Worm (Caenorhabditis elegans) whole organism, young adult: ENCODE results near the gene srh-236.
A peak's percentile ranks its signal among the peaks of the same experiment; 100 is the strongest.
"Not testable (repeated sequence)": the region's sequence is repeated elsewhere in the genome, so short reads cannot be mapped to it uniquely, and the experiment has no call there.

Source experiments
- B0019.2 ChIP-seq: fragments of 200-800 bp; sonication (Bioruptor generic); conservative IDR thresholded peaks from 2 replicates; pipeline ENCODE4 v1.3.6; 2022; ENCODE audit warnings: missing genetic modification reagents, missing genetic modification characterization, missing compliant biosample characterization
- B0035.1 ChIP-seq: sonication (generic microtip); optimal IDR thresholded peaks from 2 replicates; lab custom pipeline; 2016; ENCODE audit warnings: missing genetic modification characterization, mild to moderate bottlenecking, missing compliant biosample characterization, missing genotype, missing genetic modification reagents
- C17E4.6 ChIP-seq: fragments of 200-800 bp; sonication (Bioruptor generic); IDR thresholded peaks from 2 replicates; pipeline ENCODE4 v1.3.6; 2022; ENCODE audit warnings: missing genetic modification reagents, missing genetic modification characterization, missing compliant biosample characterization
- F10E7.11 ChIP-seq: sonication (generic microtip); optimal IDR thresholded peaks from 2 replicates; lab custom pipeline; 2017; ENCODE audit warnings: mild to moderate bottlenecking, missing genetic modification characterization, moderate library complexity, missing compliant biosample characterization
- F23B12.7 ChIP-seq: sonication (generic microtip); optimal IDR thresholded peaks from 2 replicates; lab custom pipeline; 2017; ENCODE audit warnings: missing genetic modification characterization, mild to moderate bottlenecking, missing compliant biosample characterization, antibody characterized with exemption, moderate library complexity; ENCODE audit not compliant: insufficient read depth
- F52B5.7 ChIP-seq: sonication (generic microtip); optimal IDR thresholded peaks from 2 replicates; lab custom pipeline; 2016; ENCODE audit warnings: mild to moderate bottlenecking, missing genetic modification characterization, missing compliant biosample characterization
- F55B11.4 ChIP-seq: sonication (generic microtip); optimal IDR thresholded peaks from 2 replicates; lab custom pipeline; 2016; ENCODE audit warnings: missing compliant biosample characterization, missing genetic modification characterization, borderline replicate concordance; ENCODE audit not compliant: insufficient read depth
- K11D2.4 ChIP-seq: fragments of 200-800 bp; sonication (Bioruptor generic); IDR thresholded peaks from 2 replicates; pipeline ENCODE4 v1.3.6; 2022; ENCODE audit warnings: missing genetic modification reagents, missing genetic modification characterization, missing compliant biosample characterization
- Y53G8AR.9 ChIP-seq: fragments of 200-800 bp; sonication (Bioruptor generic); conservative IDR thresholded peaks from 2 replicates; pipeline ENCODE4 v1.3.6; 2022; ENCODE audit warnings: missing genetic modification reagents, missing genetic modification characterization, missing compliant biosample characterization
- Y79H2A.3 ChIP-seq: fragments of 200-800 bp; sonication (Bioruptor generic); conservative IDR thresholded peaks from 2 replicates; pipeline ENCODE4 v1.3.6; 2022; ENCODE audit warnings: missing genetic modification reagents, missing genetic modification characterization, missing compliant biosample characterization
- akir-1 ChIP-seq: fragments of 200-800 bp; sonication (Bioruptor generic); optimal IDR thresholded peaks from 2 replicates; lab custom pipeline; 2018; ENCODE audit warnings: mild to moderate bottlenecking, missing genetic modification characterization, moderate library complexity, missing compliant biosample characterization
- aptf-2 ChIP-seq: fragments of 200-800 bp; sonication (Bioruptor generic); conservative IDR thresholded peaks from 2 replicates; pipeline ENCODE4 v1.3.6; 2022; ENCODE audit warnings: missing genetic modification reagents, missing genetic modification characterization, missing compliant biosample characterization
- attf-5 ChIP-seq: fragments of 200-800 bp; sonication (Bioruptor generic); optimal IDR thresholded peaks from 2 replicates; lab custom pipeline; 2018; ENCODE audit warnings: mild to moderate bottlenecking, missing genetic modification characterization, missing compliant biosample characterization
- bed-1 ChIP-seq: fragments of 200-800 bp; sonication (Bioruptor generic); IDR thresholded peaks from 2 replicates; pipeline ENCODE4 v1.3.6; 2022; ENCODE audit warnings: missing genetic modification reagents, missing genetic modification characterization, missing compliant biosample characterization
- bed-2 ChIP-seq: fragments of 200-800 bp; sonication (Bioruptor generic); IDR thresholded peaks from 2 replicates; pipeline ENCODE4 v1.3.6; 2022; ENCODE audit warnings: missing genetic modification reagents, missing genetic modification characterization, missing compliant biosample characterization
- cebp-1 ChIP-seq, 2 experiments: fragments of 200-800 bp in 1 of 2; sonication (Bioruptor generic) in 1 of 2; sonication (generic microtip) in 1 of 2; IDR thresholded peaks in 1 of 2; optimal IDR thresholded peaks in 1 of 2; 2 replicates each; pipeline versions ENCODE4 v1.3.6 to Lab custom; 2017 to 2022; ENCODE audit warnings: missing compliant biosample characterization in 2 of 2, missing genetic modification characterization in 2 of 2, mild to moderate bottlenecking in 1 of 2, missing genetic modification reagents in 1 of 2, moderate library complexity in 1 of 2
- ceh-91 ChIP-seq: fragments of 200-800 bp; sonication (Bioruptor generic); IDR thresholded peaks from 2 replicates; pipeline ENCODE4 v1.3.6; 2022; ENCODE audit warnings: missing genetic modification reagents, missing genetic modification characterization, missing compliant biosample characterization
- dpl-1 ChIP-seq: fragments of 150-350 bp; optimal IDR thresholded peaks from 2 replicates; lab custom pipeline; 2014; ENCODE audit warnings: missing biosample characterization, missing genetic modification reagents, missing genetic modification characterization
- efl-1 ChIP-seq: fragments of 150-350 bp; optimal IDR thresholded peaks from 2 replicates; lab custom pipeline; 2014; ENCODE audit warnings: missing biosample characterization, missing genetic modification reagents, missing genetic modification characterization
- egrh-3 ChIP-seq: fragments of 200-800 bp; sonication (Bioruptor generic); IDR thresholded peaks from 2 replicates; pipeline ENCODE4 v1.3.6; 2022; ENCODE audit warnings: missing genetic modification reagents, missing genetic modification characterization, missing compliant biosample characterization
- hlh-12 ChIP-seq: sonication (generic microtip); optimal IDR thresholded peaks from 2 replicates; lab custom pipeline; 2016; ENCODE audit warnings: missing genetic modification characterization, missing compliant biosample characterization
- hmg-1.2 ChIP-seq: fragments of 200-800 bp; sonication (Bioruptor generic); IDR thresholded peaks from 2 replicates; pipeline ENCODE4 v1.3.6; 2022; ENCODE audit warnings: missing genetic modification reagents, missing genetic modification characterization, missing compliant biosample characterization
- lin-35 ChIP-seq, 3 experiments: fragments of 150-350 bp in 2 of 3; sonication (generic microtip) in 1 of 3; optimal IDR thresholded peaks; 2 replicates each; lab custom pipeline; 2014 to 2018; ENCODE audit warnings: missing biosample characterization in 3 of 3, missing genetic modification characterization in 3 of 3, missing genetic modification reagents in 3 of 3
- lin-54 ChIP-seq: fragments of 200-800 bp; sonication (Bioruptor generic); optimal IDR thresholded peaks from 2 replicates; lab custom pipeline; 2018; ENCODE audit warnings: mild to moderate bottlenecking, missing genetic modification characterization, missing compliant biosample characterization
- lsl-1 ChIP-seq: fragments of 200-800 bp; sonication (Bioruptor generic); optimal IDR thresholded peaks from 2 replicates; lab custom pipeline; 2018; ENCODE audit warnings: mild to moderate bottlenecking, missing genetic modification characterization, moderate library complexity, missing compliant biosample characterization
- madf-3 ChIP-seq: fragments of 200-800 bp; sonication (Bioruptor generic); IDR thresholded peaks from 2 replicates; pipeline ENCODE4 v1.3.6; 2022; ENCODE audit warnings: missing genetic modification reagents, missing genetic modification characterization, missing compliant biosample characterization
- madf-6 ChIP-seq: fragments of 200-800 bp; sonication (Bioruptor generic); IDR thresholded peaks from 2 replicates; pipeline ENCODE4 v1.3.6; 2022; ENCODE audit warnings: missing genetic modification reagents, missing genetic modification characterization, missing compliant biosample characterization
- mel-28 ChIP-seq: sonication (generic microtip); optimal IDR thresholded peaks from 2 replicates; lab custom pipeline; 2016; ENCODE audit warnings: borderline replicate concordance, mild to moderate bottlenecking, missing genetic modification characterization, missing compliant biosample characterization
- nhr-179 ChIP-seq: sonication (generic microtip); optimal IDR thresholded peaks from 2 replicates; lab custom pipeline; 2016; ENCODE audit warnings: mild to moderate bottlenecking, missing genetic modification characterization, missing compliant biosample characterization
- nhr-80 ChIP-seq: sonication (generic microtip); optimal IDR thresholded peaks from 2 replicates; lab custom pipeline; 2016; ENCODE audit warnings: missing genetic modification characterization, missing compliant biosample characterization
- rcor-1 ChIP-seq: fragments of 200-800 bp; sonication (Bioruptor generic); IDR thresholded peaks from 2 replicates; pipeline ENCODE4 v1.3.6; 2022; ENCODE audit warnings: missing genetic modification reagents, missing genetic modification characterization, missing compliant biosample characterization
- repo-1 ChIP-seq: sonication (generic microtip); optimal IDR thresholded peaks from 2 replicates; lab custom pipeline; 2017; ENCODE audit warnings: mild to moderate bottlenecking, missing genetic modification characterization, missing compliant biosample characterization
- snpc-4 ChIP-seq, 5 experiments: fragments of 150-350 bp in 1 of 5; sonication (generic microtip) in 4 of 5; optimal IDR thresholded peaks; 2 replicates each; lab custom pipeline; 2014 to 2018; ENCODE audit warnings: missing genetic modification characterization in 5 of 5, missing biosample characterization in 3 of 5, antibody characterized with exemption in 2 of 5, mild to moderate bottlenecking in 2 of 5, missing compliant biosample characterization in 2 of 5, missing genotype in 2 of 5, moderate library complexity in 2 of 5, missing genetic modification reagents in 1 of 5
- xnd-1 ChIP-seq: sonication (generic microtip); optimal IDR thresholded peaks from 2 replicates; lab custom pipeline; 2016; ENCODE audit warnings: missing genotype, missing genetic modification reagents, missing genetic modification characterization, missing compliant biosample characterization
- zfh-2 ChIP-seq: fragments of 200-800 bp; sonication (Bioruptor generic); conservative IDR thresholded peaks from 2 replicates; pipeline ENCODE4 v1.3.6; 2022; ENCODE audit warnings: missing genetic modification reagents, missing genetic modification characterization, missing compliant biosample characterization
- ztf-18 ChIP-seq: sonication (generic microtip); optimal IDR thresholded peaks from 2 replicates; lab custom pipeline; 2016; ENCODE audit warnings: missing genotype, mild to moderate bottlenecking, missing genetic modification characterization, missing compliant biosample characterization
- ztf-22 ChIP-seq: fragments of 200-800 bp; sonication (Bioruptor generic); optimal IDR thresholded peaks from 2 replicates; lab custom pipeline; 2018; ENCODE audit warnings: mild to moderate bottlenecking, missing genetic modification characterization, moderate library complexity, missing compliant biosample characterization

Gene srh-236

ce11 chrV:17258244-17258643 is 46.4 kb upstream of the srh-236 start:
- TF ChIP-seq B0035.1 (no peak), Y79H2A.3 (GFP tag; lab: Robert Waterston, UW) (no peak), nhr-80 (tag; lab: Kevin White, UChicago) (peak; percentile 8), madf-3 (GFP tag; lab: Robert Waterston, UW) (no peak), madf-6 (GFP tag; lab: Robert Waterston, UW) (no peak), zfh-2 (GFP tag; lab: Robert Waterston, UW) (no peak), ceh-91 (no peak)

- TF ChIP-seq nhr-179 (tag; lab: Kevin White, UChicago) = no peak
- no peak for TF ChIP-seq snpc-4 (GFP tag; optimal IDR thresholded peaks at IDR 0.05; lab: Kevin White, UChicago)
- TF ChIP-seq snpc-4 (tag; optimal IDR thresholded peaks at IDR 0.05; lab: Kevin White, UChicago) = peak in 2 of 4 experiments; percentile 63 to 66
- peak; percentile 72 for TF ChIP-seq zfh-2 (GFP tag; lab: Robert Waterston, UW)
- no peak for TF ChIP-seq F10E7.11 (tag; lab: Kevin White, UChicago)
These were observed 45.8 kb upstream of the srh-236 start for ce11 chrV:17257637-17258036.

ce11 chrV:17255454-17255853 is 43.6 kb upstream of the srh-236 start, which contains the start of gene srh-115:
srh-115 (plus strand) TSS chrV:17255754.
- TF ChIP-seq ztf-18 (no peak), B0019.2 (GFP tag; lab: Robert Waterston, UW) (no peak), dpl-1 (no peak), ztf-22 (no peak), lin-54 (GFP tag; lab: Kevin White, UChicago) (no peak), F55B11.4 (tag; lab: Kevin White, UChicago) (no peak), F23B12.7 (no peak), lin-35 (GFP tag; optimal IDR thresholded peaks at IDR 0.05; lab: Kevin White, UChicago) (no peak), repo-1 (no peak), mel-28 (tag; lab: Kevin White, UChicago) (no peak), bed-1 (GFP tag; lab: Robert Waterston, UW) (no peak)

DNA sequence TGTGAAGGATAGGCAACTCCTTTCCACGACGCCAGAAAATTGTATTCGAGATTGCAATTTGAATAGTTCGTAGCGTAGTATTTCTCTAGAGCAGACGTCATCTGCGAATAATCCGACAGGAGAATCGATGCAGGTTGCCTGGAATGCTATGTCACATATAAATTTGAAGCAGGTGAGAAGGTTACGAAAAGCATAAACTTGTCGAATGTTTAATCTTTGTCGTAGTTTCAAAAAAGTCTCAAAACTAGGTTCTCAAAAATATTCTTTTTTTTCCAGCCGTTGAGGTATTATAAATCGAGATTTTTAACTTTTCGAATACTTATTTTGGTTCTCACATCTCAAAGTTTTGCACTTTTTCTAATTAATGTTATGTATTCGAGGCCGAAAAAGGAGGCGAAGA is 43.2 kb upstream of the srh-236 start, which contains the start of gene srh-116:
TSS of gene srh-116 (minus strand) at position 101 of the 400 bp plus-strand sequence.
- not testable (repeated sequence) for TF ChIP-seq nhr-179 (tag; lab: Kevin White, UChicago); repo-1; aptf-2

ce11 chrV:17251364-17251961 is 39.6 kb upstream of the srh-236 start, which contains the start of gene Y61B8A.6:
Y61B8A.6 (plus strand) TSS chrV:17251911.
- peak; percentile 23; the same call in 1 of the 2 replicates for TF ChIP-seq hmg-1.2 (GFP tag; lab: Robert Waterston, UW)
- TF ChIP-seq egrh-3 = peak; percentile 45; the same call in 1 of the 2 replicates
- no peak for TF ChIP-seq snpc-4 (GFP tag; optimal IDR thresholded peaks at IDR 0.05; lab: Kevin White, UChicago)
- TF ChIP-seq snpc-4 (tag; optimal IDR thresholded peaks at IDR 0.05; lab: Kevin White, UChicago) = peak in 1 of 4 experiments; percentile 62
- no peak for TF ChIP-seq C17E4.6 (GFP tag; lab: Robert Waterston, UW)
- no peak for TF ChIP-seq F23B12.7
- peak; percentile 63 for TF ChIP-seq zfh-2 (GFP tag; lab: Robert Waterston, UW)

DNA sequence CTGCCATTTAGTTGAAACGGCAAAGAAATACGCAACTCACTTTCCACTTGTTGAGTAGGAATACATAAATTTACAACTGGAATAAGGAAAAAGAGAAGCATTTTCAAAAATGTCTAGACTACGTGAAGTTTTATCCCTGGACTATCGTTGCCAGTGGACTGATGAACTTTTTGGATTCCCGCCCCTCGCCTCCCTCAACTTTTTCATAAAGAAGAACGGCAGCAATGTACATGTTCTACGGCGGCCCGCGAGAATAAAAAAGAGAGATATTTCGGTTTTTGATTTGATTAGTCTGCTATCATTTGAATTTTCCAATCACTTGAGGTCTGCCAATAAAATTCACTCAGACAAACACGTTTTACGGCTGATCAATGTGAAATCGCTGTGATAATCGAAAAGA is 37.1 kb upstream of the srh-236 start, which contains the start of gene clec-243:
TSS of gene clec-243 (minus strand) at position 101 of the 400 bp plus-strand sequence.
- TF ChIP-seq repo-1 (no peak), nhr-179 (tag; lab: Kevin White, UChicago) (no peak), hlh-12 (tag; lab: Kevin White, UChicago) (no peak), xnd-1 (no peak), lsl-1 (GFP tag; lab: Kevin White, UChicago) (no peak), efl-1 (GFP tag; lab: Kevin White, UChicago) (no peak), attf-5 (no peak), cebp-1 (GFP tag; IDR thresholded peaks at IDR 0.05; lab: Robert Waterston, UW) (no peak), cebp-1 (tag; optimal IDR thresholded peaks at IDR 0.05; lab: Kevin White, UChicago) (no peak), akir-1 (GFP tag; lab: Kevin White, UChicago) (no peak), K11D2.4 (GFP tag; lab: Robert Waterston, UW) (no peak), madf-6 (GFP tag; lab: Robert Waterston, UW) (no peak), bed-2 (no peak), rcor-1 (no peak), Y53G8AR.9 (GFP tag; lab: Robert Waterston, UW) (no peak), F52B5.7 (no peak), egrh-3 (no peak)
